Fruit fly (Drosophila melanogaster) whole organism, wandering third instar larva: ENCODE data around the gene BG642312.

Experiments
- Abd-B ChIP-seq: fragments of >200 bp; optimal IDR thresholded peaks from 2 replicates; lab custom pipeline; 2017; ENCODE audit warnings: missing biosample characterization, missing genetic modification characterization
- CG32264 ChIP-seq: fragments of 200-800 bp; sonication (Bioruptor generic); optimal IDR thresholded peaks from 2 replicates; lab custom pipeline; 2016; ENCODE audit warnings: missing biosample characterization, missing genetic modification characterization
- CG9705 ChIP-seq: fragments of 200-800 bp; sonication (Bioruptor generic); optimal IDR thresholded peaks from 2 replicates; lab custom pipeline; 2018; ENCODE audit warnings: missing biosample characterization, mild to moderate bottlenecking, missing genetic modification characterization
- CrebA ChIP-seq: fragments of 200-800 bp; sonication (Bioruptor generic); optimal IDR thresholded peaks from 2 replicates; lab custom pipeline; 2016; ENCODE audit warnings: missing biosample characterization, mild to moderate bottlenecking, missing genetic modification characterization, borderline replicate concordance
- Dif ChIP-seq: fragments of 200-275, 200-300 bp; sonication (Bioruptor generic); optimal IDR thresholded peaks from 2 replicates; lab custom pipeline; 2018; ENCODE audit warnings: missing biosample characterization, missing genetic modification characterization; ENCODE audit not compliant: partially characterized antibody
- HLH106 ChIP-seq: fragments of 200-800 bp; optimal IDR thresholded peaks from 3 replicates; lab custom pipeline; 2019; ENCODE audit warnings: missing biosample characterization, mild to moderate bottlenecking, missing genetic modification characterization, moderate library complexity
- Hr78 ChIP-seq: fragments of >200 bp; optimal IDR thresholded peaks from 2 replicates; lab custom pipeline; 2017; ENCODE audit warnings: missing biosample characterization, missing genetic modification characterization
- Myc ChIP-seq: fragments of >200 bp; optimal IDR thresholded peaks from 2 replicates; lab custom pipeline; 2017
- OdsH ChIP-seq: fragments of 200-800 bp; sonication (Bioruptor generic); optimal IDR thresholded peaks from 2 replicates; lab custom pipeline; 2016; ENCODE audit warnings: missing biosample characterization, mild to moderate bottlenecking, missing genetic modification characterization
- Rel ChIP-seq, 2 experiments: fragments of 200-800 bp; sonication (Bioruptor generic) in 1 of 2; optimal IDR thresholded peaks; 2 replicates in 1 of 2; 3 replicates in 1 of 2; lab custom pipeline; 2016 to 2019; ENCODE audit warnings: mild to moderate bottlenecking in 2 of 2, missing biosample characterization in 2 of 2, missing genetic modification characterization in 2 of 2, moderate library complexity in 1 of 2
- Sp1 ChIP-seq: fragments of 200-800 bp; sonication (Bioruptor generic); optimal IDR thresholded peaks from 3 replicates; lab custom pipeline; 2019; ENCODE audit warnings: missing biosample characterization, mild to moderate bottlenecking, missing genetic modification characterization, moderate library complexity
- Vsx2 ChIP-seq: fragments of 200-300, 225-300 bp; sonication (Bioruptor generic); optimal IDR thresholded peaks from 2 replicates; lab custom pipeline; 2018; ENCODE audit warnings: missing biosample characterization, missing genetic modification characterization; ENCODE audit not compliant: partially characterized antibody
- br ChIP-seq: fragments of 200-800 bp; sonication (Bioruptor generic); optimal IDR thresholded peaks from 2 replicates; lab custom pipeline; 2016; ENCODE audit warnings: missing biosample characterization, missing genetic modification characterization
- brk ChIP-seq: fragments of 200-800 bp; sonication (Bioruptor generic); optimal IDR thresholded peaks from 2 replicates; lab custom pipeline; 2016; ENCODE audit warnings: missing biosample characterization, mild to moderate bottlenecking, missing genetic modification characterization
- dl ChIP-seq, 2 experiments: fragments of 175-275, 200-275 bp in 1 of 2; fragments of 200-275 bp in 1 of 2; sonication (Bioruptor generic); optimal IDR thresholded peaks; lab custom pipeline; 2018; ENCODE audit warnings: mild to moderate bottlenecking in 2 of 2, missing biosample characterization in 2 of 2, missing genetic modification characterization in 2 of 2, moderate library complexity in 2 of 2; ENCODE audit not compliant: partially characterized antibody in 2 of 2, insufficient read depth in 1 of 2
- dsf ChIP-seq: sonication (Bioruptor generic); optimal IDR thresholded peaks from 2 replicates; lab custom pipeline; 2016; ENCODE audit warnings: missing biosample characterization, missing genetic modification characterization, borderline replicate concordance
- ey ChIP-seq: fragments of 200-800 bp; sonication (Bioruptor generic); optimal IDR thresholded peaks from 2 replicates; lab custom pipeline; 2016; ENCODE audit warnings: missing biosample characterization, missing genetic modification characterization
- foxo ChIP-seq, 2 experiments: fragments of 200-800 bp; sonication (Bioruptor generic); optimal IDR thresholded peaks; 2 replicates in 1 of 2; 3 replicates in 1 of 2; lab custom pipeline; 2016 to 2017; ENCODE audit warnings: missing biosample characterization in 2 of 2, missing genetic modification characterization in 2 of 2
- fru ChIP-seq: fragments of 200-800 bp; sonication (Bioruptor generic); optimal IDR thresholded peaks from 3 replicates; lab custom pipeline; 2016; ENCODE audit warnings: missing biosample characterization, mild to moderate bottlenecking, missing genetic modification characterization
- h ChIP-seq: fragments of 200-800 bp; sonication (Bioruptor generic); optimal IDR thresholded peaks from 3 replicates; lab custom pipeline; 2016; ENCODE audit warnings: missing biosample characterization, mild to moderate bottlenecking, missing genetic modification characterization
- jim ChIP-seq: fragments of 175-275, 200-325 bp; sonication (Bioruptor generic); optimal IDR thresholded peaks from 2 replicates; lab custom pipeline; 2016; ENCODE audit warnings: missing biosample characterization, mild to moderate bottlenecking, missing genetic modification characterization
- lola ChIP-seq: fragments of >200 bp; optimal IDR thresholded peaks from 2 replicates; lab custom pipeline; 2017; ENCODE audit warnings: missing biosample characterization, missing genetic modification characterization
- pan ChIP-seq: fragments of >200 bp; optimal IDR thresholded peaks from 2 replicates; lab custom pipeline; 2017
- psq ChIP-seq: fragments of 200-800 bp; sonication (Bioruptor generic); optimal IDR thresholded peaks from 3 replicates; lab custom pipeline; 2017; ENCODE audit warnings: missing biosample characterization, mild to moderate bottlenecking, missing genetic modification characterization, moderate library complexity
- rgr ChIP-seq: fragments of 200-800 bp; sonication (Bioruptor generic); optimal IDR thresholded peaks from 3 replicates; lab custom pipeline; 2016; ENCODE audit warnings: missing biosample characterization, mild to moderate bottlenecking, missing genetic modification characterization
- tai ChIP-seq: sonication (Bioruptor generic); optimal IDR thresholded peaks from 2 replicates; lab custom pipeline; 2016; ENCODE audit warnings: missing biosample characterization, missing genetic modification characterization
- woc ChIP-seq: sonication (Bioruptor generic); optimal IDR thresholded peaks from 2 replicates; lab custom pipeline; 2016; ENCODE audit warnings: missing biosample characterization, mild to moderate bottlenecking, missing genetic modification characterization

The BG642312 gene

dm6 chr3L:6256408-6257188, 23.4 kb upstream of the BG642312 start, which contains the start of gene Best2 (continued):
- TF ChIP-seq dl (GFP tag; optimal IDR thresholded peaks at IDR 0.05; lab: Kevin White, UChicago; ENCODE audit: insufficient read depth in 1 of 2, partially characterized antibody in 2 of 2) (peak in 1 of 2 experiments; percentile 39), pan (no peak), rgr (peak; percentile 95), lola (GFP tag; lab: Kevin White, UChicago) (no peak), CG32264 (peak; percentile 48)

dm6 chr3L:6254427-6255105, 21.4 kb upstream of the BG642312 start:
- TF ChIP-seq Rel (GFP tag; optimal IDR thresholded peaks at IDR 0.05; lab: Kevin White, UChicago), result no peak
- peak; percentile 74 for TF ChIP-seq Rel (tag; optimal IDR thresholded peaks at IDR 0.05; lab: Kevin White, UChicago)
- no peak for TF ChIP-seq br (GFP tag; lab: Kevin White, UChicago)

- TF ChIP-seq dsf (GFP tag; lab: Kevin White, UChicago) (no peak), HLH106 (tag; lab: Kevin White, UChicago) (no peak), brk (GFP tag; lab: Kevin White, UChicago) (no peak), jim (GFP tag; lab: Kevin White, UChicago) (no peak), CrebA (no peak), ey (GFP tag; lab: Kevin White, UChicago) (no peak), CG9705 (GFP tag; lab: Kevin White, UChicago) (no peak), br (GFP tag; lab: Kevin White, UChicago) (no peak), woc (GFP tag; lab: Kevin White, UChicago) (no peak), pan (no peak), Hr78 (no peak), Abd-B (GFP tag; lab: Kevin White, UChicago) (no peak), tai (GFP tag; lab: Kevin White, UChicago) (no peak), Myc (lab: Kevin White, UChicago) (no peak), lola (GFP tag; lab: Kevin White, UChicago) (no peak), dl (GFP tag; optimal IDR thresholded peaks at IDR 0.05; lab: Kevin White, UChicago; ENCODE audit: insufficient read depth in 1 of 2, partially characterized antibody in 2 of 2) (no peak)
- TF ChIP-seq, all 38 proteins: peak for 0
These were observed 20.5 kb upstream of the BG642312 start for dm6 chr3L:6253730-6254129.

- TF ChIP-seq woc (GFP tag; lab: Kevin White, UChicago), result peak; percentile 86
- peak; percentile 62 for TF ChIP-seq Rel (GFP tag; optimal IDR thresholded peaks at IDR 0.05; lab: Kevin White, UChicago)
- TF ChIP-seq Rel (tag; optimal IDR thresholded peaks at IDR 0.05; lab: Kevin White, UChicago), result peak; percentile 46
- TF ChIP-seq fru (GFP tag; lab: Kevin White, UChicago), result peak; percentile 33
- peak; percentile 13 for TF ChIP-seq OdsH (GFP tag; lab: Kevin White, UChicago)
- peak; percentile 13 for TF ChIP-seq Vsx2 (GFP tag; lab: Kevin White, UChicago)
- TF ChIP-seq lola (GFP tag; lab: Kevin White, UChicago), result no peak
- TF ChIP-seq rgr, result peak; percentile 15
- no peak for TF ChIP-seq CG9705 (GFP tag; lab: Kevin White, UChicago)
- TF ChIP-seq brk (GFP tag; lab: Kevin White, UChicago), result peak; percentile 49
- peak; percentile 13 for TF ChIP-seq ey (GFP tag; lab: Kevin White, UChicago)
- peak; percentile 60 for TF ChIP-seq CrebA
- TF ChIP-seq Abd-B (GFP tag; lab: Kevin White, UChicago), result no peak
- peak in 1 of 2 experiments; percentile 49 for TF ChIP-seq foxo (GFP tag; optimal IDR thresholded peaks at IDR 0.05; lab: Kevin White, UChicago)
- TF ChIP-seq Dif (GFP tag; lab: Kevin White, UChicago), result no peak
- peak; percentile 2 for TF ChIP-seq br (GFP tag; lab: Kevin White, UChicago)
- peak; percentile 38 for TF ChIP-seq psq (GFP tag; lab: Kevin White, UChicago)
- TF ChIP-seq h (GFP tag; lab: Kevin White, UChicago), result peak; percentile 14
- TF ChIP-seq Sp1 (GFP tag; lab: Kevin White, UChicago), result peak; percentile 39
These were observed 16.2 kb upstream of the BG642312 start for dm6 chr3L:6249178-6250078.
